Worm (Caenorhabditis elegans) whole organism, mixed stage, embryonic: Measurements from ENCODE around the gene Y39B6A.29.

Experiments
- blmp-1 ChIP-seq: fragments of 150-350 bp; optimal IDR thresholded peaks from 2 replicates; lab custom pipeline; 2014; ENCODE audit warnings: missing biosample characterization, missing genetic modification characterization
- ceh-43 ChIP-seq: fragments of 200-800 bp; sonication (Bioruptor generic); optimal IDR thresholded peaks from 2 replicates; lab custom pipeline; 2018; ENCODE audit warnings: mild to moderate bottlenecking, missing genetic modification characterization, moderate library complexity, missing compliant biosample characterization
- ces-1 ChIP-seq: fragments of 150-350 bp; optimal IDR thresholded peaks from 2 replicates; lab custom pipeline; 2014; ENCODE audit warnings: missing biosample characterization, missing genetic modification reagents, missing genetic modification characterization
- elt-3 ChIP-seq: fragments of 150-350 bp; optimal IDR thresholded peaks from 2 replicates; lab custom pipeline; 2014; ENCODE audit warnings: missing biosample characterization, missing genetic modification characterization
- ham-2 ChIP-seq: fragments of 200-800 bp; sonication (Bioruptor generic); optimal IDR thresholded peaks from 2 replicates; lab custom pipeline; 2018; ENCODE audit warnings: mild to moderate bottlenecking, missing genetic modification characterization, missing compliant biosample characterization
- lin-32 ChIP-seq: fragments of 200-800 bp; sonication (Bioruptor generic); optimal IDR thresholded peaks from 2 replicates; lab custom pipeline; 2018; ENCODE audit warnings: mild to moderate bottlenecking, missing genetic modification characterization, missing compliant biosample characterization
- nhr-237 ChIP-seq: fragments of 150-350 bp; optimal IDR thresholded peaks from 2 replicates; lab custom pipeline; 2014; ENCODE audit warnings: missing biosample characterization, missing genetic modification characterization
- nhr-76 ChIP-seq: sonication (generic microtip); optimal IDR thresholded peaks from 2 replicates; lab custom pipeline; 2017; ENCODE audit warnings: missing biosample characterization, missing genetic modification characterization
- pha-4 ChIP-seq: fragments of 150-350 bp; optimal IDR thresholded peaks from 2 replicates; lab custom pipeline; 2018; ENCODE audit warnings: missing biosample characterization, missing genetic modification reagents, missing genetic modification characterization
- unc-39 ChIP-seq: fragments of 150-350 bp; optimal IDR thresholded peaks from 2 replicates; lab custom pipeline; 2014; ENCODE audit warnings: missing biosample characterization, missing genetic modification characterization
- unc-62 ChIP-seq: fragments of 150-350 bp; optimal IDR thresholded peaks from 2 replicates; lab custom pipeline; 2014; ENCODE audit warnings: missing biosample characterization, missing genetic modification reagents, missing genetic modification characterization
- ztf-11 ChIP-seq: fragments of 150-350 bp; optimal IDR thresholded peaks from 2 replicates; lab custom pipeline; 2014; ENCODE audit warnings: missing biosample characterization, missing genetic modification characterization

ce11 chrV:19037222-19037621 lies 12.6 kb upstream of the Y39B6A.29 start, which contains the start of gene asp-17:
- no peak for TF ChIP-seq ztf-11 (tag; lab: Kevin White, UChicago)
- TF ChIP-seq unc-62 (GFP tag; lab: Kevin White, UChicago): no peak
- no peak for TF ChIP-seq elt-3
- TF ChIP-seq nhr-76 (tag; lab: Kevin White, UChicago): no peak
- no peak for TF ChIP-seq lin-32
- TF ChIP-seq nhr-237 (tag; lab: Kevin White, UChicago): no peak
- TF ChIP-seq pha-4 (tag; lab: Kevin White, UChicago): no peak
- TF ChIP-seq ceh-43 (GFP tag; lab: Kevin White, UChicago): no peak
- TF ChIP-seq ces-1 (GFP tag; lab: Kevin White, UChicago): no peak
- no peak for TF ChIP-seq blmp-1 (tag; lab: Kevin White, UChicago)
- no peak for TF ChIP-seq unc-39 (tag; lab: Kevin White, UChicago)
- no peak for TF ChIP-seq ham-2 (GFP tag; lab: Kevin White, UChicago)
